Worm (Caenorhabditis elegans): ENCODE results near the gene F36A4.2.

- TF ChIP-seq flt-1 (GFP tag; IDR thresholded peaks at IDR 0.05) (no peak), B0310.2 (tag; optimal IDR thresholded peaks at IDR 0.05) (no peak), tbx-37 (GFP tag; conservative IDR thresholded peaks at IDR 0.05) (no peak), hmg-4 (GFP tag; optimal IDR thresholded peaks at IDR 0.05) (no peak), F13C5.2 (tag; optimal IDR thresholded peaks at IDR 0.05) (no peak)
Measured at ce11 chrIV:4299994-4300393, 29.0 kb downstream of the F36A4.2 start.
